Fruit fly (Drosophila melanogaster) whole organism, wandering third instar larva: ENCODE measurements around the gene Acp65Aa.

Source experiments
- Abd-B ChIP-seq: fragments of >200 bp; optimal IDR thresholded peaks from 2 replicates; lab custom pipeline; 2017; ENCODE audit warnings: missing biosample characterization, missing genetic modification characterization
- CG32264 ChIP-seq: fragments of 200-800 bp; sonication (Bioruptor generic); optimal IDR thresholded peaks from 2 replicates; lab custom pipeline; 2016; ENCODE audit warnings: missing biosample characterization, missing genetic modification characterization
- CG9705 ChIP-seq: fragments of 200-800 bp; sonication (Bioruptor generic); optimal IDR thresholded peaks from 2 replicates; lab custom pipeline; 2018; ENCODE audit warnings: missing biosample characterization, mild to moderate bottlenecking, missing genetic modification characterization
- CrebA ChIP-seq: fragments of 200-800 bp; sonication (Bioruptor generic); optimal IDR thresholded peaks from 2 replicates; lab custom pipeline; 2016; ENCODE audit warnings: missing biosample characterization, mild to moderate bottlenecking, missing genetic modification characterization, borderline replicate concordance
- Dfd ChIP-seq: fragments of >200 bp; optimal IDR thresholded peaks from 2 replicates; lab custom pipeline; 2017; ENCODE audit warnings: missing biosample characterization, missing genetic modification characterization
- Dif ChIP-seq: fragments of 200-275, 200-300 bp; sonication (Bioruptor generic); optimal IDR thresholded peaks from 2 replicates; lab custom pipeline; 2018; ENCODE audit warnings: missing biosample characterization, missing genetic modification characterization; ENCODE audit not compliant: partially characterized antibody
- GATAd ChIP-seq: sonication (Bioruptor generic); optimal IDR thresholded peaks from 2 replicates; lab custom pipeline; 2016; ENCODE audit warnings: missing biosample characterization, missing genetic modification characterization
- HLH106 ChIP-seq: fragments of 200-800 bp; optimal IDR thresholded peaks from 3 replicates; lab custom pipeline; 2019; ENCODE audit warnings: missing biosample characterization, mild to moderate bottlenecking, missing genetic modification characterization, moderate library complexity
- Hnf4 ChIP-seq: fragments of 200-800 bp; sonication (Bioruptor generic); optimal IDR thresholded peaks from 2 replicates; lab custom pipeline; 2016; ENCODE audit warnings: missing biosample characterization, mild to moderate bottlenecking, missing genetic modification characterization
- Hr78 ChIP-seq: fragments of >200 bp; optimal IDR thresholded peaks from 2 replicates; lab custom pipeline; 2017; ENCODE audit warnings: missing biosample characterization, missing genetic modification characterization
- Jra ChIP-seq: sonication (Bioruptor generic); optimal IDR thresholded peaks from 2 replicates; lab custom pipeline; 2016; ENCODE audit warnings: missing biosample characterization, missing genetic modification characterization
- Mio ChIP-seq: sonication (Bioruptor generic); optimal IDR thresholded peaks from 2 replicates; lab custom pipeline; 2016; ENCODE audit warnings: missing biosample characterization, missing genetic modification characterization
- Myc ChIP-seq: fragments of >200 bp; optimal IDR thresholded peaks from 2 replicates; lab custom pipeline; 2017
- N ChIP-seq: fragments of >200 bp; optimal IDR thresholded peaks from 2 replicates; lab custom pipeline; 2018; ENCODE audit warnings: missing biosample characterization, missing external identifiers, missing genetic modification characterization
- OdsH ChIP-seq: fragments of 200-800 bp; sonication (Bioruptor generic); optimal IDR thresholded peaks from 2 replicates; lab custom pipeline; 2016; ENCODE audit warnings: missing biosample characterization, mild to moderate bottlenecking, missing genetic modification characterization
- Rel ChIP-seq, 2 experiments: fragments of 200-800 bp; sonication (Bioruptor generic) in 1 of 2; optimal IDR thresholded peaks; 2 replicates in 1 of 2; 3 replicates in 1 of 2; lab custom pipeline; 2016 to 2019; ENCODE audit warnings: mild to moderate bottlenecking in 2 of 2, missing biosample characterization in 2 of 2, missing genetic modification characterization in 2 of 2, moderate library complexity in 1 of 2
- Sp1 ChIP-seq: fragments of 200-800 bp; sonication (Bioruptor generic); optimal IDR thresholded peaks from 3 replicates; lab custom pipeline; 2019; ENCODE audit warnings: missing biosample characterization, mild to moderate bottlenecking, missing genetic modification characterization, moderate library complexity
- Vsx2 ChIP-seq: fragments of 200-300, 225-300 bp; sonication (Bioruptor generic); optimal IDR thresholded peaks from 2 replicates; lab custom pipeline; 2018; ENCODE audit warnings: missing biosample characterization, missing genetic modification characterization; ENCODE audit not compliant: partially characterized antibody
- brk ChIP-seq: fragments of 200-800 bp; sonication (Bioruptor generic); optimal IDR thresholded peaks from 2 replicates; lab custom pipeline; 2016; ENCODE audit warnings: missing biosample characterization, mild to moderate bottlenecking, missing genetic modification characterization
- dmrt93B ChIP-seq: fragments of 200-800 bp; sonication (Bioruptor generic); optimal IDR thresholded peaks from 2 replicates; lab custom pipeline; 2018; ENCODE audit warnings: missing biosample characterization, mild to moderate bottlenecking, missing genetic modification characterization
- dsf ChIP-seq: sonication (Bioruptor generic); optimal IDR thresholded peaks from 2 replicates; lab custom pipeline; 2016; ENCODE audit warnings: missing biosample characterization, missing genetic modification characterization, borderline replicate concordance
- ey ChIP-seq: fragments of 200-800 bp; sonication (Bioruptor generic); optimal IDR thresholded peaks from 2 replicates; lab custom pipeline; 2016; ENCODE audit warnings: missing biosample characterization, missing genetic modification characterization
- foxo ChIP-seq, 2 experiments: fragments of 200-800 bp; sonication (Bioruptor generic); optimal IDR thresholded peaks; 2 replicates in 1 of 2; 3 replicates in 1 of 2; lab custom pipeline; 2016 to 2017; ENCODE audit warnings: missing biosample characterization in 2 of 2, missing genetic modification characterization in 2 of 2
- fru ChIP-seq: fragments of 200-800 bp; sonication (Bioruptor generic); optimal IDR thresholded peaks from 3 replicates; lab custom pipeline; 2016; ENCODE audit warnings: missing biosample characterization, mild to moderate bottlenecking, missing genetic modification characterization
- h ChIP-seq: fragments of 200-800 bp; sonication (Bioruptor generic); optimal IDR thresholded peaks from 3 replicates; lab custom pipeline; 2016; ENCODE audit warnings: missing biosample characterization, mild to moderate bottlenecking, missing genetic modification characterization
- jim ChIP-seq: fragments of 175-275, 200-325 bp; sonication (Bioruptor generic); optimal IDR thresholded peaks from 2 replicates; lab custom pipeline; 2016; ENCODE audit warnings: missing biosample characterization, mild to moderate bottlenecking, missing genetic modification characterization
- lola ChIP-seq: fragments of >200 bp; optimal IDR thresholded peaks from 2 replicates; lab custom pipeline; 2017; ENCODE audit warnings: missing biosample characterization, missing genetic modification characterization
- pan ChIP-seq: fragments of >200 bp; optimal IDR thresholded peaks from 2 replicates; lab custom pipeline; 2017
- psq ChIP-seq: fragments of 200-800 bp; sonication (Bioruptor generic); optimal IDR thresholded peaks from 3 replicates; lab custom pipeline; 2017; ENCODE audit warnings: missing biosample characterization, mild to moderate bottlenecking, missing genetic modification characterization, moderate library complexity
- rgr ChIP-seq: fragments of 200-800 bp; sonication (Bioruptor generic); optimal IDR thresholded peaks from 3 replicates; lab custom pipeline; 2016; ENCODE audit warnings: missing biosample characterization, mild to moderate bottlenecking, missing genetic modification characterization
- sage ChIP-seq: fragments of 200-800 bp; sonication (Bioruptor generic); optimal IDR thresholded peaks from 2 replicates; lab custom pipeline; 2016; ENCODE audit warnings: missing biosample characterization, mild to moderate bottlenecking, missing genetic modification characterization
- sv ChIP-seq: fragments of 200-800 bp; sonication (Bioruptor generic); optimal IDR thresholded peaks from 3 replicates; lab custom pipeline; 2016; ENCODE audit warnings: missing biosample characterization, missing genetic modification characterization
- tai ChIP-seq: sonication (Bioruptor generic); optimal IDR thresholded peaks from 2 replicates; lab custom pipeline; 2016; ENCODE audit warnings: missing biosample characterization, missing genetic modification characterization
- usp ChIP-seq: fragments of >200 bp; optimal IDR thresholded peaks from 2 replicates; lab custom pipeline; 2017; ENCODE audit warnings: missing biosample characterization, missing genetic modification characterization
- woc ChIP-seq: sonication (Bioruptor generic); optimal IDR thresholded peaks from 2 replicates; lab custom pipeline; 2016; ENCODE audit warnings: missing biosample characterization, mild to moderate bottlenecking, missing genetic modification characterization

Acp65Aa gene

DNA sequence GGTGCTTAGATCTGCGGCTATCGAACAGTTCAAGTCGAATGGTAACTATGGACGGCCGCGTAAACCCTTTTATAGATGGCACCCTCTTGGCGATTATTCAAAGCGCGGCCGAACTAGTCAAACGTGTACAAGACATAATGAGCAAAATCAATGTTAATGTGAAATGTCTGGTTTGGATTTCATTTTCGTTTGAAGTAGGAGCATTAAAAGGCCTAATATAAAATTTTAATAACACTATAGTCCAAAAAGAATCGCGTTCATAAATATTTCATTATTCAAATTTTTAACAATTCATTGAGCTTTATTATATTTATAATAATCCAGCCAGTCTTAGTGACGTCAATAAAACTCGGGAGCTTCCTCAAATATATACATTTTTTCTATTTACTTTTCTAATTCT is 21.6 kb downstream of the Acp65Aa start, which contains the start of gene Lcp65Ag3:
Lcp65Ag3 (minus strand) TSS at position 46 of the 400 bp plus-strand sequence.
- no peak for TF ChIP-seq CrebA

DNA sequence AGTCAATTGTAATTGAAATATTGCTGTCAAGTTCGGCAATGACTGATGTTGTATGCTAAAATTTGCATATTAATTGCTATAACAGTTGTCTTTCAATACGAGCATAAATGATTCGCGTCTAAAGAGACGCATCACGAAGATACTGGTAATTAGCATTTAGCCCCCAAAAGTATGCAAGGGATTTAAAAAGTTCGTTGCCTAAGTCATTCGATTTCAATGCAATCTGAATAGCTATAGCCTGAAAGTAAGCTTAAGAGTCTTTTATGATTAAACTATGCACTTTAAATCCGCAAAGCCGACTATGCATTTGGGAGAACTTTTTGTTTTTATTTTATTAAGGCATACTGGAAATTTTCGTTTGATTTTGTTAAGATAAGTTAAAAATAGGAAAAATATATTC is 23.0 kb downstream of the Acp65Aa start:
- TF ChIP-seq Myc (lab: Kevin White, UChicago) (peak; percentile 74), woc (GFP tag; lab: Kevin White, UChicago) (no peak), Vsx2 (GFP tag; lab: Kevin White, UChicago) (peak; percentile 76)

dm6 chr3L:6125409-6125689 is 27.2 kb downstream of the Acp65Aa start:
- no peak for TF ChIP-seq N (GFP tag; lab: Kevin White, UChicago)
- no peak for TF ChIP-seq dsf (GFP tag; lab: Kevin White, UChicago)
- no peak for TF ChIP-seq brk
- TF ChIP-seq tai (GFP tag; lab: Kevin White, UChicago): no peak
- no peak for TF ChIP-seq Jra
- no peak for TF ChIP-seq foxo (GFP tag; optimal IDR thresholded peaks at IDR 0.05; lab: Kevin White, UChicago)
- TF ChIP-seq Hr78 (GFP tag; lab: Kevin White, UChicago): no peak
- no peak for TF ChIP-seq psq (GFP tag; lab: Kevin White, UChicago)
- TF ChIP-seq OdsH: no peak
- no peak for TF ChIP-seq Hnf4 (GFP tag; lab: Kevin White, UChicago)
- no peak for TF ChIP-seq Sp1 (GFP tag; lab: Kevin White, UChicago)
- no peak for TF ChIP-seq Mio (GFP tag; lab: Kevin White, UChicago)
- no peak for TF ChIP-seq HLH106

- TF ChIP-seq Dfd (no peak), CrebA (no peak), sv (GFP tag; lab: Kevin White, UChicago) (peak; percentile 4), N (GFP tag; lab: Kevin White, UChicago) (no peak), woc (GFP tag; lab: Kevin White, UChicago) (no peak), sage (no peak), brk (no peak), CG9705 (GFP tag; lab: Kevin White, UChicago) (peak; percentile 32), GATAd (no peak), dmrt93B (GFP tag; lab: Kevin White, UChicago) (peak; percentile 17), ey (no peak), Rel (GFP tag; optimal IDR thresholded peaks at IDR 0.05; lab: Kevin White, UChicago) (no peak), Rel (tag; optimal IDR thresholded peaks at IDR 0.05; lab: Kevin White, UChicago) (no peak), fru (GFP tag; lab: Kevin White, UChicago) (peak; percentile 20), Mio (GFP tag; lab: Kevin White, UChicago) (no peak), rgr (peak; percentile 33), Myc (lab: Kevin White, UChicago) (peak; percentile 86), Dif (GFP tag; lab: Kevin White, UChicago) (no peak), OdsH (no peak), Jra (no peak), HLH106 (peak; percentile 50), Hnf4 (GFP tag; lab: Kevin White, UChicago) (no peak)
These were observed 27.7 kb downstream of the Acp65Aa start for dm6 chr3L:6124616-6125408.

dm6 chr3L:6116881-6117280 is 35.7 kb downstream of the Acp65Aa start:
- TF ChIP-seq Mio (GFP tag; lab: Kevin White, UChicago): no peak
- TF ChIP-seq Hnf4 (GFP tag; lab: Kevin White, UChicago): no peak
- TF ChIP-seq CG32264 (GFP tag; lab: Kevin White, UChicago): no peak
- no peak for TF ChIP-seq Dif (GFP tag; lab: Kevin White, UChicago)
- no peak for TF ChIP-seq pan (lab: Kevin White, UChicago)
- TF ChIP-seq h: no peak
- no peak for TF ChIP-seq GATAd
- no peak for TF ChIP-seq tai (GFP tag; lab: Kevin White, UChicago)
- no peak for TF ChIP-seq Abd-B (GFP tag; lab: Kevin White, UChicago)
- no peak for TF ChIP-seq jim
- no peak for TF ChIP-seq Jra
- TF ChIP-seq Rel (GFP tag; optimal IDR thresholded peaks at IDR 0.05; lab: Kevin White, UChicago): no peak
- TF ChIP-seq Rel (tag; optimal IDR thresholded peaks at IDR 0.05; lab: Kevin White, UChicago): no peak
- no peak for TF ChIP-seq usp
- TF ChIP-seq HLH106: no peak
- TF ChIP-seq lola (GFP tag; lab: Kevin White, UChicago): no peak
